Worm (Caenorhabditis elegans) whole organism, L1 larva: ENCODE results near the gene F54D10.7.
A peak's percentile ranks its signal among the peaks of the same experiment; 100 is the strongest.

Experiments
- C04F5.9 ChIP-seq: sonication (generic microtip); optimal IDR thresholded peaks from 2 replicates; lab custom pipeline; 2016; ENCODE audit warnings: missing genetic modification characterization, missing compliant biosample characterization
- Y116A8C.19 ChIP-seq: sonication (generic microtip); optimal IDR thresholded peaks from 2 replicates; lab custom pipeline; 2016; ENCODE audit warnings: missing compliant biosample characterization, missing genetic modification characterization, borderline replicate concordance
- ama-1 ChIP-seq: fragments of 150-350 bp; optimal IDR thresholded peaks from 2 replicates; lab custom pipeline; 2014
- ceh-63 ChIP-seq: fragments of 200-800 bp; sonication (Bioruptor generic); optimal IDR thresholded peaks from 2 replicates; lab custom pipeline; 2018; ENCODE audit warnings: mild to moderate bottlenecking, missing genetic modification characterization, missing compliant biosample characterization
- ceh-82 ChIP-seq, 3 experiments: fragments of 150-350 bp in 1 of 3; sonication (generic microtip) in 2 of 3; optimal IDR thresholded peaks; 2 replicates each; lab custom pipeline; 2014 to 2017; ENCODE audit warnings: missing biosample characterization in 3 of 3, missing genetic modification characterization in 3 of 3
- ces-1 ChIP-seq: fragments of 150-350 bp; optimal IDR thresholded peaks from 2 replicates; lab custom pipeline; 2014; ENCODE audit warnings: missing biosample characterization, missing genetic modification reagents, missing genetic modification characterization
- efl-1 ChIP-seq, 4 experiments: fragments of 150-350 bp; optimal IDR thresholded peaks in 3 of 4; peaks in 1 of 4; 1 replicate in 1 of 4; 2 replicates in 3 of 4; lab custom pipeline; 2014; ENCODE audit warnings: missing biosample characterization in 2 of 4, missing genetic modification characterization in 2 of 4, missing genetic modification reagents in 2 of 4
- efl-3 ChIP-seq: fragments of 200-800 bp; sonication (Bioruptor generic); optimal IDR thresholded peaks from 2 replicates; lab custom pipeline; 2018; ENCODE audit warnings: mild to moderate bottlenecking, missing genetic modification characterization, missing compliant biosample characterization
- grh-1 ChIP-seq: fragments of 200-800 bp; sonication (Bioruptor generic); IDR thresholded peaks from 2 replicates; pipeline ENCODE4 v1.3.6; 2022; ENCODE audit warnings: missing genetic modification reagents, missing genetic modification characterization, missing compliant biosample characterization
- hlh-4 ChIP-seq: sonication (generic microtip); optimal IDR thresholded peaks from 2 replicates; lab custom pipeline; 2016; ENCODE audit warnings: mild to moderate bottlenecking, missing genetic modification characterization, missing compliant biosample characterization
- irx-1 ChIP-seq: sonication (generic microtip); optimal IDR thresholded peaks from 2 replicates; lab custom pipeline; 2016; ENCODE audit warnings: missing genetic modification characterization, missing compliant biosample characterization
- isw-1 ChIP-seq: fragments of 200-800 bp; sonication (Bioruptor generic); IDR thresholded peaks from 2 replicates; pipeline ENCODE4 v1.3.6; 2022; ENCODE audit warnings: missing genetic modification characterization, missing compliant biosample characterization
- lin-13 ChIP-seq: fragments of 150-350 bp; optimal IDR thresholded peaks from 2 replicates; lab custom pipeline; 2014; ENCODE audit warnings: missing biosample characterization, missing genetic modification reagents, missing genetic modification characterization
- lin-15B ChIP-seq: fragments of 150-350 bp; sonication (generic microtip); optimal IDR thresholded peaks from 3 replicates; lab custom pipeline; 2014; ENCODE audit warnings: missing biosample characterization, missing genetic modification characterization
- lin-35 ChIP-seq, 2 experiments: fragments of 150-350 bp; optimal IDR thresholded peaks; 2 replicates each; lab custom pipeline; 2014; ENCODE audit warnings: missing biosample characterization in 2 of 2, missing genetic modification characterization in 2 of 2, missing genetic modification reagents in 2 of 2
- lin-39 ChIP-seq: fragments of 150-350 bp; optimal IDR thresholded peaks from 2 replicates; lab custom pipeline; 2014; ENCODE audit warnings: missing biosample characterization, missing genetic modification reagents, missing genetic modification characterization
- lir-3 ChIP-seq: sonication (generic microtip); optimal IDR thresholded peaks from 2 replicates; lab custom pipeline; 2016; ENCODE audit warnings: mild to moderate bottlenecking, missing genetic modification characterization, moderate library complexity, missing compliant biosample characterization; ENCODE audit not compliant: poor library complexity
- mef-2 ChIP-seq: fragments of 150-350 bp; optimal IDR thresholded peaks from 2 replicates; lab custom pipeline; 2014; ENCODE audit warnings: missing biosample characterization, missing genetic modification characterization
- nhr-12 ChIP-seq: sonication (generic microtip); optimal IDR thresholded peaks from 2 replicates; lab custom pipeline; 2017; ENCODE audit warnings: missing biosample characterization, missing genetic modification characterization
- nhr-71 ChIP-seq: sonication (generic microtip); optimal IDR thresholded peaks from 2 replicates; lab custom pipeline; 2016; ENCODE audit warnings: mild to moderate bottlenecking, missing genetic modification characterization, moderate library complexity, missing compliant biosample characterization
- nhr-76 ChIP-seq: sonication (generic microtip); optimal IDR thresholded peaks from 2 replicates; lab custom pipeline; 2017; ENCODE audit warnings: missing biosample characterization, missing genetic modification characterization
- nhr-85 ChIP-seq: sonication (generic microtip); peaks from one replicate; lab custom pipeline; 2016; ENCODE audit warnings: missing genetic modification characterization, inconsistent platforms, missing compliant biosample characterization
- nhr-90 ChIP-seq: sonication (generic microtip); optimal IDR thresholded peaks from 2 replicates; lab custom pipeline; 2016; ENCODE audit warnings: mild to moderate bottlenecking, missing genetic modification characterization, missing compliant biosample characterization; ENCODE audit not compliant: poor library complexity
- pax-3 ChIP-seq: fragments of 200-800 bp; sonication (Bioruptor generic); optimal IDR thresholded peaks from 2 replicates; lab custom pipeline; 2018; ENCODE audit warnings: mild to moderate bottlenecking, missing genetic modification characterization, moderate library complexity, missing compliant biosample characterization
- pqm-1 ChIP-seq: sonication (generic microtip); optimal IDR thresholded peaks from 3 replicates; lab custom pipeline; 2017; ENCODE audit warnings: missing biosample characterization, missing genetic modification characterization
- rnt-1 ChIP-seq: sonication (generic microtip); optimal IDR thresholded peaks from 2 replicates; lab custom pipeline; 2016; ENCODE audit warnings: mild to moderate bottlenecking, missing genetic modification characterization, moderate library complexity, missing compliant biosample characterization
- snpc-4 ChIP-seq: fragments of 150-350 bp; optimal IDR thresholded peaks from 2 replicates; lab custom pipeline; 2014; ENCODE audit warnings: missing biosample characterization, missing genetic modification characterization
- swsn-7 ChIP-seq: sonication (generic microtip); optimal IDR thresholded peaks from 2 replicates; lab custom pipeline; 2016; ENCODE audit warnings: missing genetic modification characterization, missing compliant biosample characterization
- tbx-2 ChIP-seq: sonication (generic microtip); optimal IDR thresholded peaks from 2 replicates; lab custom pipeline; 2016; ENCODE audit warnings: missing genetic modification characterization, missing compliant biosample characterization
- unc-62 ChIP-seq: fragments of 150-350 bp; optimal IDR thresholded peaks from 2 replicates; lab custom pipeline; 2014; ENCODE audit warnings: missing biosample characterization, missing genetic modification reagents, missing genetic modification characterization
- unc-86 ChIP-seq: sonication (generic microtip); optimal IDR thresholded peaks from 2 replicates; lab custom pipeline; 2016; ENCODE audit warnings: missing genetic modification characterization, missing compliant biosample characterization
- vab-15 ChIP-seq: sonication (generic microtip); optimal IDR thresholded peaks from 2 replicates; lab custom pipeline; 2017; ENCODE audit warnings: missing genotype, mild to moderate bottlenecking, missing genetic modification characterization, missing compliant biosample characterization
- xbp-1 ChIP-seq: sonication (generic microtip); optimal IDR thresholded peaks from 2 replicates; lab custom pipeline; 2016; ENCODE audit warnings: missing genetic modification characterization, missing compliant biosample characterization

F54D10.7 gene

ce11 chrII:3821248-3821647 is at the start of gene F54D10.7:
Gene F54D10.7 (minus strand): TSS chrII:3821296.
- TF ChIP-seq lir-3 (tag; lab: Kevin White, UChicago) (no peak), efl-1 (optimal IDR thresholded peaks at IDR 0.05; lab: Kevin White, UChicago) (no peak), efl-1 (GFP tag; optimal IDR thresholded peaks at IDR 0.05 in 1 of 2; lab: Kevin White, UChicago) (peak in 1 of 2 experiments; percentile 58)
- TF ChIP-seq, all 84 proteins: peak for 1

ce11 chrII:3869601-3870000 is 48.5 kb upstream of the F54D10.7 start, which contains the start of gene oac-10:
Gene oac-10 (plus strand): TSS chrII:3869901.
- no peak for TF ChIP-seq nhr-71
- TF ChIP-seq ceh-82 (tag; optimal IDR thresholded peaks at IDR 0.05; lab: Kevin White, UChicago), result no peak

- TF ChIP-seq irx-1 (tag; lab: Kevin White, UChicago), result no peak
- TF ChIP-seq hlh-4 (tag; lab: Kevin White, UChicago), result no peak
- no peak for TF ChIP-seq ama-1 (lab: Kevin White, UChicago)
- TF ChIP-seq pax-3 (tag; lab: Kevin White, UChicago), result no peak
- no peak for TF ChIP-seq vab-15 (tag; lab: Kevin White, UChicago)
- TF ChIP-seq nhr-90 (tag; lab: Kevin White, UChicago), result no peak
- TF ChIP-seq nhr-12, result no peak
- no peak for TF ChIP-seq nhr-76 (tag; lab: Kevin White, UChicago)
- no peak for TF ChIP-seq unc-62 (GFP tag; lab: Kevin White, UChicago)
- no peak for TF ChIP-seq Y116A8C.19 (tag; lab: Kevin White, UChicago)
- TF ChIP-seq pqm-1 (tag; lab: Kevin White, UChicago), result no peak
- no peak for TF ChIP-seq tbx-2 (tag; lab: Kevin White, UChicago)
- TF ChIP-seq swsn-7, result no peak
- TF ChIP-seq isw-1 (GFP tag; lab: Robert Waterston, UW), result no peak
- no peak for TF ChIP-seq C04F5.9 (tag; lab: Kevin White, UChicago)
- TF ChIP-seq snpc-4 (tag; lab: Kevin White, UChicago), result no peak
- no peak for TF ChIP-seq grh-1 (GFP tag; lab: Robert Waterston, UW)
- TF ChIP-seq unc-86, result no peak
- no peak for TF ChIP-seq lin-39
- no peak for TF ChIP-seq lin-35 (GFP tag; optimal IDR thresholded peaks at IDR 0.05; lab: Kevin White, UChicago)
Measured at ce11 chrII:3864652-3865051, 43.6 kb upstream of the F54D10.7 start, which contains the start of gene nhr-261. Gene nhr-261 (minus strand): TSS chrII:3864752.

- TF ChIP-seq lin-13 (GFP tag; lab: Kevin White, UChicago), result no peak
- no peak for TF ChIP-seq lin-35 (GFP tag; optimal IDR thresholded peaks at IDR 0.05; lab: Kevin White, UChicago)
- no peak for TF ChIP-seq rnt-1 (tag; lab: Kevin White, UChicago)
- no peak for TF ChIP-seq efl-3 (GFP tag; lab: Kevin White, UChicago)
- TF ChIP-seq efl-1 (optimal IDR thresholded peaks at IDR 0.05; lab: Kevin White, UChicago), result no peak
- no peak for TF ChIP-seq efl-1 (GFP tag; optimal IDR thresholded peaks at IDR 0.05 in 1 of 2; lab: Kevin White, UChicago)
- no peak for TF ChIP-seq lir-3 (tag; lab: Kevin White, UChicago)
- TF ChIP-seq xbp-1 (tag; lab: Kevin White, UChicago), result no peak
- TF ChIP-seq unc-62 (GFP tag; lab: Kevin White, UChicago), result no peak
- no peak for TF ChIP-seq mef-2 (tag; lab: Kevin White, UChicago)
- TF ChIP-seq ceh-63 (GFP tag; lab: Kevin White, UChicago), result no peak
- TF ChIP-seq, all 84 proteins: peak for 0
Measured at ce11 chrII:3862053-3862452, 41.0 kb upstream of the F54D10.7 start.

ce11 chrII:3860826-3861225 is 39.7 kb upstream of the F54D10.7 start, which contains the start of gene oac-11:
Gene oac-11 (minus strand): TSS chrII:3860926.
- TF ChIP-seq tbx-2 (tag; lab: Kevin White, UChicago) (no peak), efl-1 (optimal IDR thresholded peaks at IDR 0.05; lab: Kevin White, UChicago) (no peak), efl-1 (GFP tag; optimal IDR thresholded peaks at IDR 0.05 in 1 of 2; lab: Kevin White, UChicago) (peak in 1 of 2 experiments; percentile 61)
- TF ChIP-seq, all 84 proteins: peak for 1

- TF ChIP-seq nhr-85 (tag; lab: Kevin White, UChicago) (peak; percentile 49), lin-15B (no peak), ces-1 (GFP tag; lab: Kevin White, UChicago) (no peak)
Measured at ce11 chrII:3852654-3853053, 31.6 kb upstream of the F54D10.7 start, which contains the start of gene nhr-257. Gene nhr-257 (plus strand): TSS chrII:3852954.
